Fruit fly (Drosophila melanogaster): ENCODE measurements around the gene aus.

Gene aus

DNA sequence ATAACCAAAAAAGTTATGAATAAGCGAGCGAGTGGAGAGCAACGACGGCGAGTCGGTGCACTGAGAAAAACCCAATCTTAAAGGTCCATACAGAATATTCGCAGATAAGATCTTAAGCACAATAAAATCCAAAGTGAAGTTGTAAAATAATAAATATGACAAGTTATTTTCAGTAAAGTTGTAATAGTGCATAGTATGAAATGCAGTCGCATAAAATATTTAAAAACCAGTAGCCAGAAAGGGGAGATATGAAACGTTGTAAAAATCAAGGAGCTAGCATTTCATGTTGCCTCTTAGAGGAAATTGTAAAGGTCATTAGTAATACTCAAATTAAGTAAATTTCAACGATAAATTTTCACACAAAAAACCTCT lies 1.6 kb downstream of the aus start (continued):
- peak; percentile 35 for TF ChIP-seq D19A (tag; optimal IDR thresholded peaks at IDR 0.05)
- no peak for TF ChIP-seq CG17186 (GFP tag; optimal IDR thresholded peaks at IDR 0.05)
- TF ChIP-seq CG2678 (tag; optimal IDR thresholded peaks at IDR 0.05): peak; percentile 46
- peak; percentile 15 for TF ChIP-seq CG1602 (GFP tag; optimal IDR thresholded peaks at IDR 0.05)
- no peak for TF ChIP-seq CG14860 (GFP tag; IDR thresholded peaks at IDR 0.05; ENCODE audit: partially characterized antibody)
- peak; percentile 13 for TF ChIP-seq CG12391 (tag; optimal IDR thresholded peaks at IDR 0.05)
- no peak for TF ChIP-seq CG7372 (GFP tag; IDR thresholded peaks at IDR 0.05)
- no peak for TF ChIP-seq Dip2 (GFP tag; IDR thresholded peaks at IDR 0.05)
- TF ChIP-seq gro (GFP tag; optimal IDR thresholded peaks at IDR 0.05): no peak
- no peak for TF ChIP-seq ssp (GFP tag; IDR thresholded peaks at IDR 0.05)
- TF ChIP-seq Pdp1 (GFP tag; optimal IDR thresholded peaks at IDR 0.05): peak in 1 of 2 experiments; percentile 31
- peak; percentile 68 for TF ChIP-seq CG12155 (GFP tag; optimal IDR thresholded peaks at IDR 0.05)
- TF ChIP-seq D19B (GFP tag; optimal IDR thresholded peaks at IDR 0.05): no peak
- peak; percentile 28 for TF ChIP-seq CG6813 (GFP tag; optimal IDR thresholded peaks at IDR 0.05)
- peak; percentile 41 for TF ChIP-seq dmrt99B (tag; optimal IDR thresholded peaks at IDR 0.05)
- TF ChIP-seq CG1529 (GFP tag; optimal IDR thresholded peaks at IDR 0.05): peak; percentile 40
- TF ChIP-seq CG18476 (GFP tag; optimal IDR thresholded peaks at IDR 0.05): no peak
- TF ChIP-seq Nf-YC (tag; optimal IDR thresholded peaks at IDR 0.05): no peak
- peak; percentile 0 for TF ChIP-seq CG8924 (tag; optimal IDR thresholded peaks at IDR 0.05)
- TF ChIP-seq CG17328 (GFP tag; IDR thresholded peaks at IDR 0.05): peak; percentile 51
- TF ChIP-seq Hr51 (GFP tag; optimal IDR thresholded peaks at IDR 0.05): peak in 1 of 2 experiments; percentile 27
- no peak for TF ChIP-seq CG12942 (GFP tag; optimal IDR thresholded peaks at IDR 0.05)
- TF ChIP-seq pum (GFP tag; optimal IDR thresholded peaks at IDR 0.05): peak; percentile 4
- peak; percentile 24 for TF ChIP-seq unpg (GFP tag; optimal IDR thresholded peaks at IDR 0.05)
- TF ChIP-seq CG10366 (GFP tag; IDR thresholded peaks at IDR 0.05): no peak
- no peak for TF ChIP-seq gfzf (GFP tag; optimal IDR thresholded peaks at IDR 0.05)
- no peak for TF ChIP-seq B-H2 (GFP tag; optimal IDR thresholded peaks at IDR 0.05)
- no peak for TF ChIP-seq YL-1 (GFP tag; optimal IDR thresholded peaks at IDR 0.05)
- no peak for TF ChIP-seq sens-2 (GFP tag; IDR thresholded peaks at IDR 0.05)
- TF ChIP-seq ATbp (GFP tag; optimal IDR thresholded peaks at IDR 0.05): peak; percentile 47
- TF ChIP-seq zf30C (GFP tag; optimal IDR thresholded peaks at IDR 0.05): peak; percentile 32
- no peak for TF ChIP-seq CG18619 (GFP tag; optimal IDR thresholded peaks at IDR 0.05)
- peak; percentile 83 for TF ChIP-seq sens (GFP tag)
- peak; percentile 35 for TF ChIP-seq lmd (GFP tag; IDR thresholded peaks at IDR 0.05)
- TF ChIP-seq Rx (GFP tag; IDR thresholded peaks at IDR 0.05): no peak
- TF ChIP-seq esg (GFP tag; conservative IDR thresholded peaks at IDR 0.05): 0 out of 2 replicates have a peak, but pooled peaks have one; percentile 21
- peak; percentile 35 for TF ChIP-seq CG7839 (tag; optimal IDR thresholded peaks at IDR 0.05)
- no peak for TF ChIP-seq sc (optimal IDR thresholded peaks at IDR 0.05)
- no peak for TF ChIP-seq sc (GFP tag; optimal IDR thresholded peaks at IDR 0.05)
- TF ChIP-seq onecut (GFP tag; IDR thresholded peaks at IDR 0.05): peak; percentile 3
- TF ChIP-seq CG17359 (tag; optimal IDR thresholded peaks at IDR 0.05): no peak
- TF ChIP-seq GATAe (GFP tag; conservative IDR thresholded peaks at IDR 0.05): no peak

All from whole organism, embryonic.